Worm (Caenorhabditis elegans): ENCODE results near the gene scl-10.
A peak's percentile ranks its signal among the peaks of the same experiment; 100 is the strongest.

Gene scl-10

ce11 chrIV:13048157-13048556 is at the start of gene scl-10:
Gene scl-10, plus strand, starts transcription at chrIV:13048457.
- TF ChIP-seq nhr-77 (tag; optimal IDR thresholded peaks at IDR 0.05) (no peak), mdl-1 (tag; optimal IDR thresholded peaks at IDR 0.05) (no peak)

ce11 chrIV:12999087-12999486 is 49.2 kb upstream of the scl-10 start:
- TF ChIP-seq Y55F3AM.14 (GFP tag; optimal IDR thresholded peaks at IDR 0.05): no peak
- TF ChIP-seq ztf-1 (GFP tag; conservative IDR thresholded peaks at IDR 0.05): no peak
- no peak for TF ChIP-seq nhr-10 (tag; optimal IDR thresholded peaks at IDR 0.05)
- TF ChIP-seq nhr-23 (tag; optimal IDR thresholded peaks at IDR 0.05): no peak
- TF ChIP-seq nhr-237 (tag; optimal IDR thresholded peaks at IDR 0.05): no peak
- no peak for TF ChIP-seq unc-55 (GFP tag; optimal IDR thresholded peaks at IDR 0.05)
- no peak for TF ChIP-seq ceh-16 (tag; optimal IDR thresholded peaks at IDR 0.05)
- no peak for TF ChIP-seq unc-62 (GFP tag; optimal IDR thresholded peaks at IDR 0.05)
- TF ChIP-seq peb-1 (tag; optimal IDR thresholded peaks at IDR 0.05): no peak
- TF ChIP-seq lin-11 (tag; optimal IDR thresholded peaks at IDR 0.05): no peak
- TF ChIP-seq nhr-25 (tag; optimal IDR thresholded peaks at IDR 0.05): no peak
- no peak for TF ChIP-seq gmeb-1 (tag; optimal IDR thresholded peaks at IDR 0.05)
- no peak for TF ChIP-seq F13H6.1 (tag; optimal IDR thresholded peaks at IDR 0.05)
- TF ChIP-seq zag-1 (tag; optimal IDR thresholded peaks at IDR 0.05): no peak
- no peak for TF ChIP-seq crh-2 (tag; optimal IDR thresholded peaks at IDR 0.05)
- TF ChIP-seq R02D3.7 (tag; optimal IDR thresholded peaks at IDR 0.05): no peak
- no peak for TF ChIP-seq sma-9 (GFP tag; optimal IDR thresholded peaks at IDR 0.05)
- no peak for TF ChIP-seq sma-9 (tag; optimal IDR thresholded peaks at IDR 0.05)
- no peak for TF ChIP-seq elt-1 (tag; optimal IDR thresholded peaks at IDR 0.05)

- TF ChIP-seq R02D3.7 (tag; optimal IDR thresholded peaks at IDR 0.05) (no peak), sma-9 (GFP tag; optimal IDR thresholded peaks at IDR 0.05) (peak; percentile 57), sma-9 (tag; optimal IDR thresholded peaks at IDR 0.05) (no peak), crh-2 (tag; optimal IDR thresholded peaks at IDR 0.05) (peak; percentile 3), fos-1 (tag; optimal IDR thresholded peaks at IDR 0.05) (peak; percentile 6)
Measured at ce11 chrIV:13008405-13009208, 39.6 kb upstream of the scl-10 start, which contains the start of gene mbk-2. Gene mbk-2, plus strand, starts transcription at chrIV:13009158.

ce11 chrIV:13009507-13009906 is 38.8 kb upstream of the scl-10 start:
- TF ChIP-seq nhr-6 (tag; optimal IDR thresholded peaks at IDR 0.05) (no peak), skn-1 (tag; optimal IDR thresholded peaks at IDR 0.05) (no peak), unc-62 (GFP tag; optimal IDR thresholded peaks at IDR 0.05) (no peak), nhr-10 (tag; optimal IDR thresholded peaks at IDR 0.05) (no peak), R02D3.7 (tag; optimal IDR thresholded peaks at IDR 0.05) (no peak), ama-1 (optimal IDR thresholded peaks at IDR 0.05) (no peak), nhr-23 (tag; optimal IDR thresholded peaks at IDR 0.05) (no peak), nhr-129 (tag; optimal IDR thresholded peaks at IDR 0.05) (no peak), nhr-21 (tag; optimal IDR thresholded peaks at IDR 0.05) (no peak), sma-9 (GFP tag; optimal IDR thresholded peaks at IDR 0.05) (no peak), sma-9 (tag; optimal IDR thresholded peaks at IDR 0.05) (no peak), ceh-82 (tag; optimal IDR thresholded peaks at IDR 0.05) (no peak), aly-2 (tag; optimal IDR thresholded peaks at IDR 0.05) (no peak), peb-1 (tag; optimal IDR thresholded peaks at IDR 0.05) (no peak), elt-1 (tag; optimal IDR thresholded peaks at IDR 0.05) (no peak), ztf-1 (GFP tag; conservative IDR thresholded peaks at IDR 0.05) (no peak), ZK546.5 (tag; optimal IDR thresholded peaks at IDR 0.05) (no peak), nhr-237 (tag; optimal IDR thresholded peaks at IDR 0.05) (no peak), lin-11 (tag; optimal IDR thresholded peaks at IDR 0.05) (no peak)

ce11 chrIV:13013231-13013630 is 35.0 kb upstream of the scl-10 start:
- no peak for TF ChIP-seq nhr-23 (tag; optimal IDR thresholded peaks at IDR 0.05)
- peak; percentile 74 for TF ChIP-seq ceh-16 (tag; optimal IDR thresholded peaks at IDR 0.05)
- peak; percentile 42 for TF ChIP-seq sma-9 (GFP tag; optimal IDR thresholded peaks at IDR 0.05)
- TF ChIP-seq sma-9 (tag; optimal IDR thresholded peaks at IDR 0.05): no peak
- peak; percentile 67 for TF ChIP-seq nhr-25 (tag; optimal IDR thresholded peaks at IDR 0.05)
- peak; percentile 12 for TF ChIP-seq crh-2 (tag; optimal IDR thresholded peaks at IDR 0.05)
- peak; percentile 74 for TF ChIP-seq sem-4 (tag; optimal IDR thresholded peaks at IDR 0.05)
- TF ChIP-seq dmd-4 (tag; optimal IDR thresholded peaks at IDR 0.05): no peak
- no peak for TF ChIP-seq nhr-237 (tag; optimal IDR thresholded peaks at IDR 0.05)
- TF ChIP-seq nhr-129 (tag; optimal IDR thresholded peaks at IDR 0.05): peak; percentile 76
- TF ChIP-seq C34F6.9 (tag; optimal IDR thresholded peaks at IDR 0.05): no peak
- no peak for TF ChIP-seq gmeb-1 (tag; optimal IDR thresholded peaks at IDR 0.05)
- TF ChIP-seq ztf-4 (tag; optimal IDR thresholded peaks at IDR 0.05): no peak
- TF ChIP-seq fos-1 (tag; optimal IDR thresholded peaks at IDR 0.05): peak; percentile 0
- TF ChIP-seq unc-62 (GFP tag; optimal IDR thresholded peaks at IDR 0.05): no peak
- TF ChIP-seq ztf-11 (tag; optimal IDR thresholded peaks at IDR 0.05): no peak
- TF ChIP-seq blmp-1 (tag; optimal IDR thresholded peaks at IDR 0.05; ENCODE audit: insufficient read depth): peak; percentile 95
- no peak for TF ChIP-seq nhr-12 (tag; optimal IDR thresholded peaks at IDR 0.05)

Data from whole organism, L2 larva.